Worm (Caenorhabditis elegans) whole organism, L4 larva: ENCODE measurements around the gene srw-144.

Source experiments
- T26A8.4 ChIP-seq: fragments of 200-800 bp; sonication (Bioruptor generic); IDR thresholded peaks from 2 replicates; pipeline ENCODE4 v1.3.6; 2022; ENCODE audit warnings: missing genetic modification characterization, missing compliant biosample characterization
- Y48G9A.11 ChIP-seq: fragments of 200-800 bp; sonication (Bioruptor generic); IDR thresholded peaks from 2 replicates; pipeline ENCODE4 v1.3.6; 2022; ENCODE audit warnings: missing genetic modification reagents, missing genetic modification characterization, missing compliant biosample characterization
- ZK337.2 ChIP-seq: fragments of 200-800 bp; sonication (Bioruptor generic); IDR thresholded peaks from 2 replicates; pipeline ENCODE4 v1.3.6; 2022; ENCODE audit warnings: missing genetic modification reagents, missing genetic modification characterization, missing compliant biosample characterization
- ZK546.5 ChIP-seq, 2 experiments: sonication (generic microtip); optimal IDR thresholded peaks; 2 replicates each; lab custom pipeline; 2017; ENCODE audit warnings: missing biosample characterization in 2 of 2, missing genetic modification characterization in 2 of 2
- aha-1 ChIP-seq: fragments of 150-350 bp; peaks from one replicate; lab custom pipeline; 2014; ENCODE audit warnings: missing biosample characterization, missing genetic modification characterization
- arid-1 ChIP-seq: fragments of 200-800 bp; sonication (Bioruptor generic); conservative IDR thresholded peaks from 2 replicates; pipeline ENCODE4 v1.3.6; 2022; ENCODE audit warnings: missing genetic modification reagents, missing genetic modification characterization, missing compliant biosample characterization
- ceh-20 ChIP-seq: fragments of 200-800 bp; sonication (Bioruptor generic); IDR thresholded peaks from 2 replicates; pipeline ENCODE4 v1.3.6; 2022; ENCODE audit warnings: missing genetic modification reagents, missing genetic modification characterization, missing compliant biosample characterization
- ceh-28 ChIP-seq: fragments of 150-350 bp; optimal IDR thresholded peaks from 2 replicates; lab custom pipeline; 2014; ENCODE audit warnings: missing biosample characterization, missing genetic modification reagents, missing genetic modification characterization
- ceh-32 ChIP-seq: sonication (generic microtip); optimal IDR thresholded peaks from 2 replicates; lab custom pipeline; 2016; ENCODE audit warnings: mild to moderate bottlenecking, missing genetic modification characterization, missing compliant biosample characterization; ENCODE audit not compliant: poor library complexity
- daf-12 ChIP-seq: fragments of 150-350 bp; optimal IDR thresholded peaks from 2 replicates; lab custom pipeline; 2014; ENCODE audit warnings: missing biosample characterization, missing genetic modification reagents, missing genetic modification characterization
- daf-19 ChIP-seq: fragments of 200-800 bp; sonication (Bioruptor generic); conservative IDR thresholded peaks from 2 replicates; pipeline ENCODE4 v1.3.6; 2022; ENCODE audit warnings: missing genetic modification characterization, missing compliant biosample characterization
- dmd-6 ChIP-seq: fragments of 200-800 bp; sonication (Bioruptor generic); IDR thresholded peaks from 2 replicates; pipeline ENCODE4 v1.3.6; 2022; ENCODE audit warnings: missing genetic modification reagents, missing genetic modification characterization, missing compliant biosample characterization
- egl-27 ChIP-seq: sonication (generic microtip); optimal IDR thresholded peaks from 3 replicates; lab custom pipeline; 2017; ENCODE audit warnings: missing biosample characterization, missing genetic modification reagents, missing genetic modification characterization
- egl-43 ChIP-seq: fragments of 200-800 bp; sonication (Bioruptor generic); IDR thresholded peaks from 2 replicates; pipeline ENCODE4 v1.3.6; 2022; ENCODE audit warnings: missing genetic modification reagents, missing genetic modification characterization, missing compliant biosample characterization
- hif-1 ChIP-seq, 2 experiments: sonication (generic microtip); optimal IDR thresholded peaks; 2 replicates each; lab custom pipeline; 2016 to 2017; ENCODE audit warnings: missing compliant biosample characterization in 2 of 2, missing genetic modification characterization in 2 of 2, missing genetic modification reagents in 2 of 2, missing genotype in 2 of 2, mild to moderate bottlenecking in 1 of 2
- hmg-1.1 ChIP-seq: fragments of 200-800 bp; sonication (Bioruptor generic); IDR thresholded peaks from 2 replicates; pipeline ENCODE4 v1.3.6; 2022; ENCODE audit warnings: missing genetic modification reagents, missing genetic modification characterization, missing compliant biosample characterization
- jun-1 ChIP-seq: fragments of 150-350 bp; optimal IDR thresholded peaks from 2 replicates; lab custom pipeline; 2014; ENCODE audit warnings: missing biosample characterization, missing genetic modification reagents, missing genetic modification characterization
- lin-13 ChIP-seq: fragments of 150-350 bp; optimal IDR thresholded peaks from 2 replicates; lab custom pipeline; 2014; ENCODE audit warnings: missing biosample characterization, missing genetic modification reagents, missing genetic modification characterization
- lin-15B ChIP-seq: fragments of 150-350 bp; sonication (generic microtip); optimal IDR thresholded peaks from 3 replicates; lab custom pipeline; 2014; ENCODE audit warnings: missing biosample characterization, missing genetic modification characterization
- lin-38 ChIP-seq: fragments of 200-800 bp; sonication (Bioruptor generic); IDR thresholded peaks from 2 replicates; pipeline ENCODE4 v1.3.6; 2022; ENCODE audit warnings: missing genetic modification reagents, missing genetic modification characterization, missing compliant biosample characterization
- lsy-2 ChIP-seq, 2 experiments: fragments of 150-350 bp in 1 of 2; sonication (generic microtip) in 1 of 2; optimal IDR thresholded peaks; 2 replicates each; lab custom pipeline; 2014 to 2017; ENCODE audit warnings: missing biosample characterization in 2 of 2, missing genetic modification characterization in 2 of 2
- nhr-10 ChIP-seq: fragments of 150-350 bp; optimal IDR thresholded peaks from 2 replicates; lab custom pipeline; 2014; ENCODE audit warnings: missing biosample characterization, missing genetic modification characterization
- nhr-102 ChIP-seq: sonication (generic microtip); optimal IDR thresholded peaks from 2 replicates; lab custom pipeline; 2016; ENCODE audit warnings: mild to moderate bottlenecking, missing genetic modification characterization, moderate library complexity, missing compliant biosample characterization
- nhr-237 ChIP-seq: sonication (generic microtip); optimal IDR thresholded peaks from 2 replicates; lab custom pipeline; 2017; ENCODE audit warnings: missing biosample characterization, missing genetic modification characterization
- nhr-25 ChIP-seq: sonication (generic microtip); optimal IDR thresholded peaks from 2 replicates; lab custom pipeline; 2017; ENCODE audit warnings: missing genetic modification characterization, mild to moderate bottlenecking, missing compliant biosample characterization, antibody characterized with exemption, moderate library complexity, borderline replicate concordance; ENCODE audit not compliant: insufficient read depth
- nhr-41 ChIP-seq: fragments of 200-800 bp; sonication (Bioruptor generic); IDR thresholded peaks from 2 replicates; pipeline ENCODE4 v1.3.6; 2022; ENCODE audit warnings: missing genetic modification reagents, missing genetic modification characterization, missing compliant biosample characterization
- nhr-48 ChIP-seq: sonication (generic microtip); optimal IDR thresholded peaks from 2 replicates; lab custom pipeline; 2016; ENCODE audit warnings: mild to moderate bottlenecking, missing genetic modification characterization, missing compliant biosample characterization
- nhr-6 ChIP-seq: fragments of 150-350 bp; optimal IDR thresholded peaks from 2 replicates; lab custom pipeline; 2014; ENCODE audit warnings: missing biosample characterization, missing genetic modification characterization
- nhr-76 ChIP-seq: fragments of 150-350 bp; optimal IDR thresholded peaks from 2 replicates; lab custom pipeline; 2014; ENCODE audit warnings: missing biosample characterization, missing genetic modification characterization
- pqm-1 ChIP-seq: sonication (generic microtip); optimal IDR thresholded peaks from 2 replicates; lab custom pipeline; 2017; ENCODE audit warnings: missing biosample characterization, missing genetic modification characterization
- rbr-2 ChIP-seq: sonication (generic microtip); optimal IDR thresholded peaks from 2 replicates; lab custom pipeline; 2016; ENCODE audit warnings: missing genotype, missing genetic modification characterization, missing compliant biosample characterization
- sdz-12 ChIP-seq: fragments of 200-800 bp; sonication (Bioruptor generic); optimal IDR thresholded peaks from 2 replicates; lab custom pipeline; 2018; ENCODE audit warnings: mild to moderate bottlenecking, missing genetic modification characterization, missing compliant biosample characterization
- set-16 ChIP-seq: fragments of 200-800 bp; sonication (Bioruptor generic); IDR thresholded peaks from 2 replicates; pipeline ENCODE4 v1.3.6; 2022; ENCODE audit warnings: missing genetic modification reagents, missing genetic modification characterization, missing compliant biosample characterization
- snpc-4 ChIP-seq: fragments of 150-350 bp; optimal IDR thresholded peaks from 2 replicates; lab custom pipeline; 2014; ENCODE audit warnings: missing biosample characterization, missing genetic modification characterization
- spr-3 ChIP-seq: fragments of 200-800 bp; sonication (Bioruptor generic); optimal IDR thresholded peaks from 2 replicates; lab custom pipeline; 2018; ENCODE audit warnings: mild to moderate bottlenecking, missing genetic modification characterization, missing compliant biosample characterization
- unc-130 ChIP-seq: sonication (generic microtip); optimal IDR thresholded peaks from 2 replicates; lab custom pipeline; 2016; ENCODE audit warnings: missing genetic modification reagents, missing genetic modification characterization, missing compliant biosample characterization
- unc-39 ChIP-seq: sonication (generic microtip); optimal IDR thresholded peaks from 2 replicates; lab custom pipeline; 2017; ENCODE audit warnings: missing biosample characterization, missing genetic modification characterization
- unc-62 ChIP-seq, 3 experiments: fragments of 150-350 bp in 1 of 3; sonication (generic microtip); optimal IDR thresholded peaks in 2 of 3; peaks in 1 of 3; 1 replicate in 1 of 3; 2 replicates in 2 of 3; lab custom pipeline; 2014 to 2017; ENCODE audit warnings: missing biosample characterization in 3 of 3, missing genetic modification characterization in 3 of 3, missing genetic modification reagents in 3 of 3, missing genotype in 1 of 3
- zag-1 ChIP-seq: fragments of 150-350 bp; optimal IDR thresholded peaks from 2 replicates; lab custom pipeline; 2014; ENCODE audit warnings: missing biosample characterization, missing genetic modification characterization
- zfp-3 ChIP-seq: fragments of 200-800 bp; sonication (Bioruptor generic); conservative IDR thresholded peaks from 2 replicates; pipeline ENCODE4 v1.3.6; 2022; ENCODE audit warnings: missing genetic modification reagents, missing genetic modification characterization, missing compliant biosample characterization
- zip-11 ChIP-seq: fragments of 200-800 bp; sonication (Bioruptor generic); IDR thresholded peaks from 2 replicates; pipeline ENCODE4 v1.3.6; 2022; ENCODE audit warnings: missing genetic modification characterization, missing compliant biosample characterization
- zip-2 ChIP-seq: fragments of 150-350 bp; optimal IDR thresholded peaks from 2 replicates; lab custom pipeline; 2014; ENCODE audit warnings: missing biosample characterization, missing genetic modification characterization

Gene srw-144

ce11 chrV:2931252-2931651 is 29.5 kb downstream of the srw-144 start, which contains the start of gene C31B8.1:
Gene C31B8.1 (plus strand): TSS chrV:2931552.
- no peak for TF ChIP-seq nhr-6 (tag; lab: Kevin White, UChicago)
- TF ChIP-seq T26A8.4 (GFP tag; lab: Robert Waterston, UW): no peak
- no peak for TF ChIP-seq nhr-76 (tag; lab: Kevin White, UChicago)
- no peak for TF ChIP-seq nhr-41 (GFP tag; lab: Robert Waterston, UW)
- TF ChIP-seq rbr-2: no peak
- no peak for TF ChIP-seq hmg-1.1 (GFP tag; lab: Robert Waterston, UW)
- no peak for TF ChIP-seq hif-1 (tag; optimal IDR thresholded peaks at IDR 0.05; lab: Kevin White, UChicago)
- TF ChIP-seq nhr-102 (tag; lab: Kevin White, UChicago): no peak
- TF ChIP-seq nhr-25 (tag; lab: Kevin White, UChicago): no peak
- TF ChIP-seq zag-1 (tag; lab: Kevin White, UChicago): no peak
- TF ChIP-seq unc-130: no peak
- TF ChIP-seq aha-1 (tag; lab: Kevin White, UChicago): no peak
- TF ChIP-seq Y48G9A.11 (GFP tag; lab: Robert Waterston, UW): no peak
- no peak for TF ChIP-seq zfp-3 (GFP tag; lab: Robert Waterston, UW)

ce11 chrV:2929753-2930152 is 31.0 kb downstream of the srw-144 start, which contains the start of gene C31B8.16:
Gene C31B8.16 (plus strand): TSS chrV:2930053.
- TF ChIP-seq ZK546.5 (tag; optimal IDR thresholded peaks at IDR 0.05; lab: Kevin White, UChicago): no peak
- no peak for TF ChIP-seq egl-43 (GFP tag; lab: Robert Waterston, UW)
- no peak for TF ChIP-seq lsy-2 (tag; optimal IDR thresholded peaks at IDR 0.05; lab: Kevin White, UChicago)
- TF ChIP-seq egl-27 (tag; lab: Kevin White, UChicago): no peak
- no peak for TF ChIP-seq nhr-10
- no peak for TF ChIP-seq lin-15B (tag; lab: Kevin White, UChicago)
- no peak for TF ChIP-seq lin-38
- TF ChIP-seq snpc-4 (tag; lab: Kevin White, UChicago): no peak
- TF ChIP-seq zip-2 (tag; lab: Kevin White, UChicago): no peak
- TF ChIP-seq lin-13 (GFP tag; lab: Kevin White, UChicago): no peak
- TF ChIP-seq ZK337.2 (GFP tag; lab: Robert Waterston, UW): no peak
- no peak for TF ChIP-seq jun-1 (tag; lab: Kevin White, UChicago)
- no peak for TF ChIP-seq ceh-20
- no peak for TF ChIP-seq ceh-32 (tag; lab: Kevin White, UChicago)
- no peak for TF ChIP-seq hmg-1.1 (GFP tag; lab: Robert Waterston, UW)
- TF ChIP-seq unc-39: no peak
- TF ChIP-seq daf-12 (tag; lab: Kevin White, UChicago): no peak
- TF ChIP-seq zip-11 (GFP tag; lab: Robert Waterston, UW): no peak
- TF ChIP-seq unc-62 (GFP tag; optimal IDR thresholded peaks at IDR 0.05 in 1 of 2; lab: Kevin White, UChicago): no peak
- no peak for TF ChIP-seq unc-62 (tag; optimal IDR thresholded peaks at IDR 0.05; lab: Kevin White, UChicago)
- no peak for TF ChIP-seq set-16

ce11 chrV:2927553-2927952 is 33.2 kb downstream of the srw-144 start, which contains the start of gene C31B8.12:
Gene C31B8.12 (minus strand): TSS chrV:2927653.
- TF ChIP-seq lin-38 (no peak), ZK546.5 (tag; optimal IDR thresholded peaks at IDR 0.05; lab: Kevin White, UChicago) (no peak), egl-43 (GFP tag; lab: Robert Waterston, UW) (no peak), spr-3 (no peak), arid-1 (GFP tag; lab: Robert Waterston, UW) (no peak), lin-13 (GFP tag; lab: Kevin White, UChicago) (no peak), nhr-48 (tag; lab: Kevin White, UChicago) (no peak), sdz-12 (GFP tag; lab: Kevin White, UChicago) (no peak), nhr-237 (tag; lab: Kevin White, UChicago) (no peak), set-16 (no peak), dmd-6 (GFP tag; lab: Robert Waterston, UW) (no peak), hmg-1.1 (GFP tag; lab: Robert Waterston, UW) (no peak), pqm-1 (no peak), ceh-28 (tag; lab: Kevin White, UChicago) (no peak), daf-19 (GFP tag; lab: Robert Waterston, UW) (no peak), nhr-102 (tag; lab: Kevin White, UChicago) (no peak)
- TF ChIP-seq, all 104 proteins: peak for 0
